Worm (Caenorhabditis elegans) whole organism, young adult: ENCODE measurements around the gene E04F6.8.

Experiments used
- K11D2.4 ChIP-seq: fragments of 200-800 bp; sonication (Bioruptor generic); IDR thresholded peaks from 2 replicates; pipeline ENCODE4 v1.3.6; 2022; ENCODE audit warnings: missing genetic modification reagents, missing genetic modification characterization, missing compliant biosample characterization
- Y56A3A.18 ChIP-seq: fragments of 200-800 bp; sonication (Bioruptor generic); IDR thresholded peaks from 2 replicates; pipeline ENCODE4 v1.3.6; 2022; ENCODE audit warnings: missing genetic modification reagents, missing genetic modification characterization, missing compliant biosample characterization
- bed-1 ChIP-seq: fragments of 200-800 bp; sonication (Bioruptor generic); IDR thresholded peaks from 2 replicates; pipeline ENCODE4 v1.3.6; 2022; ENCODE audit warnings: missing genetic modification reagents, missing genetic modification characterization, missing compliant biosample characterization
- fkh-3 ChIP-seq: sonication (generic microtip); optimal IDR thresholded peaks from 2 replicates; lab custom pipeline; 2016; ENCODE audit warnings: mild to moderate bottlenecking, missing genetic modification characterization, missing compliant biosample characterization
- hlh-12 ChIP-seq: sonication (generic microtip); optimal IDR thresholded peaks from 2 replicates; lab custom pipeline; 2016; ENCODE audit warnings: missing genetic modification characterization, missing compliant biosample characterization
- hrde-1 ChIP-seq: sonication (generic microtip); optimal IDR thresholded peaks from 2 replicates; lab custom pipeline; 2016; ENCODE audit warnings: missing genetic modification characterization, mild to moderate bottlenecking, missing compliant biosample characterization, moderate library complexity, missing genotype, missing genetic modification reagents, borderline replicate concordance
- nfya-1 ChIP-seq: sonication (generic microtip); optimal IDR thresholded peaks from 2 replicates; lab custom pipeline; 2017; ENCODE audit warnings: antibody characterized with exemption, missing compliant biosample characterization, missing genetic modification characterization, borderline replicate concordance; ENCODE audit not compliant: insufficient read depth
- nhr-179 ChIP-seq: sonication (generic microtip); optimal IDR thresholded peaks from 2 replicates; lab custom pipeline; 2016; ENCODE audit warnings: mild to moderate bottlenecking, missing genetic modification characterization, missing compliant biosample characterization
- rcor-1 ChIP-seq: fragments of 200-800 bp; sonication (Bioruptor generic); IDR thresholded peaks from 2 replicates; pipeline ENCODE4 v1.3.6; 2022; ENCODE audit warnings: missing genetic modification reagents, missing genetic modification characterization, missing compliant biosample characterization
- repo-1 ChIP-seq: sonication (generic microtip); optimal IDR thresholded peaks from 2 replicates; lab custom pipeline; 2017; ENCODE audit warnings: mild to moderate bottlenecking, missing genetic modification characterization, missing compliant biosample characterization
- sdz-38 ChIP-seq: sonication (generic microtip); optimal IDR thresholded peaks from 2 replicates; lab custom pipeline; 2016; ENCODE audit warnings: missing genotype, missing genetic modification characterization, missing compliant biosample characterization
- snpc-4 ChIP-seq, 5 experiments: fragments of 150-350 bp in 1 of 5; sonication (generic microtip) in 4 of 5; optimal IDR thresholded peaks; 2 replicates each; lab custom pipeline; 2014 to 2018; ENCODE audit warnings: missing genetic modification characterization in 5 of 5, missing biosample characterization in 3 of 5, antibody characterized with exemption in 2 of 5, mild to moderate bottlenecking in 2 of 5, missing compliant biosample characterization in 2 of 5, missing genotype in 2 of 5, moderate library complexity in 2 of 5, missing genetic modification reagents in 1 of 5
- sptf-2 ChIP-seq: fragments of 200-800 bp; sonication (Bioruptor generic); optimal IDR thresholded peaks from 2 replicates; lab custom pipeline; 2018; ENCODE audit warnings: mild to moderate bottlenecking, missing genetic modification characterization, missing compliant biosample characterization

DNA sequence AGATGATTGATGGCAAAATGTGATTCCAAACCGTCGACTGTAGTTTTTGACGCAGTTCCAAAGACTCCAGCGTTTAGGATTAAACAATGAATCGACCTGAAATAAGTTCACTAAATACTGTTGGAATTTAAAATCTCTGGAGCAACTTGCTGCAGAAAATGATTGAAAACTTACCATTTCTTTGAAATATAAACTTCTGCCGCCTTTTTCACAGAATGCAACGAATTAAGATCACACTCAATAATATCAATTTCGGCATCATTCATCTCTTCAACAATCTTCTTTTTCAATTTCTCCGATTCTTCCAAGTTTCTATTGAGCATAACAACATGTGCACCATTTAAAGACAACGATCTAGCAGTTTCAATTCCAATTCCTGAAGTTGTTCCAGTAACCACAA, 3.5 kb downstream of the E04F6.8 start:
- TF ChIP-seq K11D2.4 (GFP tag; lab: Robert Waterston, UW): no peak
- TF ChIP-seq hrde-1 (tag; lab: Kevin White, UChicago): no peak
- TF ChIP-seq sdz-38 (tag; lab: Kevin White, UChicago): no peak
- TF ChIP-seq Y56A3A.18 (GFP tag; lab: Robert Waterston, UW): no peak
- no peak for TF ChIP-seq sptf-2 (GFP tag; lab: Kevin White, UChicago)
- TF ChIP-seq nhr-179 (tag; lab: Kevin White, UChicago): no peak
- no peak for TF ChIP-seq bed-1 (GFP tag; lab: Robert Waterston, UW)
- no peak for TF ChIP-seq repo-1 (tag; lab: Kevin White, UChicago)
- no peak for TF ChIP-seq snpc-4 (GFP tag; optimal IDR thresholded peaks at IDR 0.05; lab: Kevin White, UChicago)
- no peak for TF ChIP-seq snpc-4 (tag; optimal IDR thresholded peaks at IDR 0.05; lab: Kevin White, UChicago)
- no peak for TF ChIP-seq nfya-1
- TF ChIP-seq rcor-1 (GFP tag; lab: Robert Waterston, UW): no peak
- TF ChIP-seq hlh-12: no peak
- TF ChIP-seq fkh-3 (tag; lab: Kevin White, UChicago): no peak
